Fruit fly (Drosophila melanogaster) whole organism, prepupa: ENCODE data around the gene CG3961.

Experiments used
- Blimp-1 ChIP-seq: fragments of 200-800 bp; sonication (Bioruptor generic); optimal IDR thresholded peaks from 3 replicates; lab custom pipeline; 2017; ENCODE audit warnings: missing biosample characterization, missing genetic modification characterization, mild to moderate bottlenecking, moderate library complexity, missing genetic modification reagents
- CG11294 ChIP-seq: fragments of 200-800 bp; sonication (Bioruptor generic); IDR thresholded peaks from 2 replicates; pipeline ENCODE4 v1.3.6; 2022; ENCODE audit warnings: missing biosample characterization, missing genetic modification characterization
- CG11902 ChIP-seq: fragments of 200-800 bp; sonication (Bioruptor generic); optimal IDR thresholded peaks from 3 replicates; lab custom pipeline; 2016; ENCODE audit warnings: missing biosample characterization, missing genetic modification characterization
- CG15336 ChIP-seq: fragments of 200-800 bp; sonication (Bioruptor generic); IDR thresholded peaks from 2 replicates; pipeline ENCODE4 v1.3.6; 2022; ENCODE audit warnings: missing biosample characterization, missing genetic modification characterization
- CG1621 ChIP-seq: fragments of 200-800 bp; sonication (Bioruptor generic); optimal IDR thresholded peaks from 3 replicates; lab custom pipeline; 2018; ENCODE audit warnings: missing biosample characterization, mild to moderate bottlenecking, missing genetic modification characterization
- CG16779 ChIP-seq: fragments of 200-800 bp; sonication (Bioruptor generic); optimal IDR thresholded peaks from 3 replicates; lab custom pipeline; 2017; ENCODE audit warnings: missing biosample characterization, mild to moderate bottlenecking, missing genetic modification characterization
- CG32006 ChIP-seq: fragments of 200-800 bp; sonication (Bioruptor generic); optimal IDR thresholded peaks from 3 replicates; lab custom pipeline; 2017; ENCODE audit warnings: missing biosample characterization, mild to moderate bottlenecking, missing genetic modification characterization
- CG34406 ChIP-seq: fragments of 200-800 bp; sonication (Bioruptor generic); optimal IDR thresholded peaks from 3 replicates; lab custom pipeline; 2016; ENCODE audit warnings: missing biosample characterization, missing genetic modification characterization
- CG4318 ChIP-seq: fragments of 200-800 bp; sonication (Bioruptor generic); optimal IDR thresholded peaks from 3 replicates; lab custom pipeline; 2017; ENCODE audit warnings: missing biosample characterization, mild to moderate bottlenecking, missing genetic modification characterization
- CG6163 ChIP-seq: fragments of 200-800 bp; sonication (Bioruptor generic); IDR thresholded peaks from 3 replicates; pipeline ENCODE4 v1.3.6; 2022; ENCODE audit warnings: missing biosample characterization, missing genetic modification characterization
- CG6276 ChIP-seq: fragments of 200-800 bp; sonication (Bioruptor generic); optimal IDR thresholded peaks from 2 replicates; lab custom pipeline; 2017; ENCODE audit warnings: missing biosample characterization, mild to moderate bottlenecking, missing genetic modification characterization
- CG6808 ChIP-seq: fragments of 200-800 bp; sonication (Bioruptor generic); optimal IDR thresholded peaks from 3 replicates; lab custom pipeline; 2017; ENCODE audit warnings: missing biosample characterization, missing genetic modification characterization, mild to moderate bottlenecking, moderate library complexity, missing genetic modification reagents
- CG6854 ChIP-seq: fragments of 200-800 bp; sonication (Bioruptor generic); optimal IDR thresholded peaks from 2 replicates; lab custom pipeline; 2017; ENCODE audit warnings: missing biosample characterization, mild to moderate bottlenecking, missing genetic modification characterization
- CG7368 ChIP-seq: fragments of 200-800 bp; sonication (Bioruptor generic); optimal IDR thresholded peaks from 3 replicates; lab custom pipeline; 2016; ENCODE audit warnings: missing biosample characterization, missing genetic modification characterization
- CG8119 ChIP-seq: fragments of 200-800 bp; sonication (Bioruptor generic); IDR thresholded peaks from 3 replicates; pipeline ENCODE4 v1.3.6; 2022; ENCODE audit warnings: missing biosample characterization, missing genetic modification characterization
- CG8632 ChIP-seq: fragments of 200-800 bp; sonication (Bioruptor generic); optimal IDR thresholded peaks from 3 replicates; lab custom pipeline; 2016; ENCODE audit warnings: missing biosample characterization, missing genetic modification characterization
- CG9139 ChIP-seq: fragments of 200-800 bp; sonication (Bioruptor generic); optimal IDR thresholded peaks from 3 replicates; lab custom pipeline; 2017; ENCODE audit warnings: missing biosample characterization, mild to moderate bottlenecking, missing genetic modification characterization
- Eip93F ChIP-seq: fragments of 200-800 bp; sonication (Bioruptor generic); optimal IDR thresholded peaks from 2 replicates; lab custom pipeline; 2016; ENCODE audit warnings: missing biosample characterization, mild to moderate bottlenecking, missing genetic modification characterization
- Ets21C ChIP-seq: fragments of 200-800 bp; sonication (Bioruptor generic); optimal IDR thresholded peaks from 3 replicates; lab custom pipeline; 2016; ENCODE audit warnings: missing biosample characterization, missing genetic modification characterization
- Ets96B ChIP-seq: fragments of 200-800 bp; optimal IDR thresholded peaks from 2 replicates; lab custom pipeline; 2019; ENCODE audit warnings: missing biosample characterization, mild to moderate bottlenecking, missing genetic modification characterization, moderate library complexity
- Hr38 ChIP-seq: sonication (Bioruptor generic); optimal IDR thresholded peaks from 2 replicates; lab custom pipeline; 2016; ENCODE audit warnings: missing biosample characterization, missing genetic modification characterization
- Hr39 ChIP-seq: fragments of 200-800 bp; sonication (Bioruptor generic); optimal IDR thresholded peaks from 2 replicates; lab custom pipeline; 2016; ENCODE audit warnings: missing biosample characterization, missing genetic modification characterization
- Hr4 ChIP-seq: fragments of 200-800 bp; sonication (Bioruptor generic); optimal IDR thresholded peaks from 3 replicates; lab custom pipeline; 2016; ENCODE audit warnings: missing biosample characterization, missing genetic modification characterization
- Lpt ChIP-seq: fragments of 200-800 bp; sonication (Bioruptor generic); optimal IDR thresholded peaks from 3 replicates; lab custom pipeline; 2016; ENCODE audit warnings: missing biosample characterization, missing genetic modification characterization
- OdsH ChIP-seq: fragments of 200-800 bp; sonication (Bioruptor generic); optimal IDR thresholded peaks from 3 replicates; lab custom pipeline; 2016; ENCODE audit warnings: missing biosample characterization, missing genetic modification characterization
- Smox ChIP-seq: fragments of 200-800 bp; sonication (Bioruptor generic); optimal IDR thresholded peaks from 3 replicates; lab custom pipeline; 2016; ENCODE audit warnings: missing biosample characterization, missing genetic modification characterization
- Sox14 ChIP-seq: fragments of 200-800 bp; sonication (Bioruptor generic); optimal IDR thresholded peaks from 3 replicates; lab custom pipeline; 2016; ENCODE audit warnings: missing biosample characterization, missing genetic modification characterization
- dac ChIP-seq: fragments of 200-800 bp; sonication (Bioruptor generic); optimal IDR thresholded peaks from 2 replicates; lab custom pipeline; 2017; ENCODE audit warnings: missing biosample characterization, mild to moderate bottlenecking, missing genetic modification characterization
- dsx ChIP-seq: fragments of 200-800 bp; optimal IDR thresholded peaks from 3 replicates; lab custom pipeline; 2019; ENCODE audit warnings: missing biosample characterization, mild to moderate bottlenecking, missing genetic modification characterization, moderate library complexity; ENCODE audit not compliant: poor library complexity, severe bottlenecking
- eg ChIP-seq: fragments of 200-800 bp; sonication (Bioruptor generic); IDR thresholded peaks from 3 replicates; pipeline ENCODE4 v1.3.6; 2022; ENCODE audit warnings: missing biosample characterization, missing genetic modification characterization
- fd85E ChIP-seq: fragments of 200-800 bp; sonication (Bioruptor generic); optimal IDR thresholded peaks from 3 replicates; lab custom pipeline; 2016; ENCODE audit warnings: missing biosample characterization, missing genetic modification characterization
- fkh ChIP-seq: fragments of 200-800 bp; sonication (Bioruptor generic); optimal IDR thresholded peaks from 3 replicates; lab custom pipeline; 2017; ENCODE audit warnings: missing biosample characterization, mild to moderate bottlenecking, missing genetic modification characterization, moderate library complexity
- net ChIP-seq: fragments of 200-800 bp; sonication (Bioruptor generic); optimal IDR thresholded peaks from 3 replicates; lab custom pipeline; 2016; ENCODE audit warnings: missing biosample characterization, missing genetic modification characterization
- pdm3 ChIP-seq: fragments of 200-800 bp; sonication (Bioruptor generic); optimal IDR thresholded peaks from 3 replicates; lab custom pipeline; 2016; ENCODE audit warnings: missing biosample characterization, missing genetic modification characterization
- salr ChIP-seq, 2 experiments: fragments of 200-800 bp; sonication (Bioruptor generic); optimal IDR thresholded peaks; 3 replicates each; lab custom pipeline; 2016 to 2018; ENCODE audit warnings: missing biosample characterization in 2 of 2, missing genetic modification characterization in 2 of 2, mild to moderate bottlenecking in 1 of 2
- ss ChIP-seq, 2 experiments: fragments of 200-800 bp; sonication (Bioruptor generic); optimal IDR thresholded peaks; 2 replicates in 1 of 2; 3 replicates in 1 of 2; lab custom pipeline; 2017 to 2018; ENCODE audit warnings: mild to moderate bottlenecking in 2 of 2, missing biosample characterization in 2 of 2, missing genetic modification characterization in 2 of 2, moderate library complexity in 1 of 2
- svp ChIP-seq: fragments of 200-800 bp; sonication (Bioruptor generic); peaks from one replicate; lab custom pipeline; 2016; ENCODE audit warnings: missing biosample characterization, missing genetic modification characterization
- topi ChIP-seq: fragments of 200-800 bp; sonication (Bioruptor generic); optimal IDR thresholded peaks from 3 replicates; lab custom pipeline; 2016; ENCODE audit warnings: missing biosample characterization, missing genetic modification characterization
- vri ChIP-seq: fragments of 200-800 bp; sonication (Bioruptor generic); optimal IDR thresholded peaks from 3 replicates; lab custom pipeline; 2016; ENCODE audit warnings: missing biosample characterization, mild to moderate bottlenecking, missing genetic modification characterization

The CG3961 gene

DNA sequence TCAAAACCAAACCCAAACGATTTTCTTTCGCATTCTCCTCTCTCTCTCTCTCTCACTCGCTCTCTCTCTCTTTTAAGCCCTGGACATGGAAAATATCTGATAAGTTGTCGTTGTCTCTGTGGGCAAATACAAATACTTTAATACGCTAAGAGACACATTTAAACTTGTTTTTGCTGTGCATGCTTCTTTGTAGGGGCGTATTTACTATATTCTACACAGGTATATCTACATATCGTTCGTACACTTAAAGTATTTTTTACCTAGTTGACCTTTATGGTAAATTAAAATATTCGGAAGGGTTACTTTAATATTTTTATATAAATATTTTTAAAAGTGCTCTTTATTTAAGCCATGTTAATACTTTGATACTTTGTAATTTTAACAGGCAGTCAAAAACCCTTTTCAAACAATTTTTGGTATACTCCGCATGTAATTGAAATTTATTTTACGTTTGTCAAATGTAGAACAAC lies 44.0 kb downstream of the CG3961 start:
- TF ChIP-seq CG1621 (tag; lab: Kevin White, UChicago), result no peak
- no peak for TF ChIP-seq Ets96B (tag; lab: Kevin White, UChicago)
- peak in 1 of 2 experiments; percentile 8 for TF ChIP-seq ss (GFP tag; optimal IDR thresholded peaks at IDR 0.05; lab: Kevin White, UChicago)
- TF ChIP-seq dac (GFP tag; lab: Kevin White, UChicago), result no peak
- TF ChIP-seq fkh (GFP tag; lab: Kevin White, UChicago), result peak; percentile 17
- TF ChIP-seq CG6854, result no peak
- TF ChIP-seq CG11902, result no peak
- TF ChIP-seq Eip93F (GFP tag; lab: Kevin White, UChicago), result no peak
- TF ChIP-seq Blimp-1 (GFP tag; lab: Kevin White, UChicago), result no peak
- no peak for TF ChIP-seq salr (GFP tag; optimal IDR thresholded peaks at IDR 0.05; lab: Kevin White, UChicago)
- no peak for TF ChIP-seq CG9139
- TF ChIP-seq pdm3 (GFP tag; lab: Kevin White, UChicago), result no peak
- 0 out of 2 replicates have a peak, but pooled peaks have one; percentile 14 for TF ChIP-seq CG15336 (GFP tag; lab: Robert Waterston, UW)
- TF ChIP-seq dsx (GFP tag; lab: Kevin White, UChicago), result peak; percentile 74

dm6 chr3L:18846233-18846271 lies 44.2 kb downstream of the CG3961 start, which contains the start of gene Indy:
Indy (minus strand) TSS chr3L:18846267.
- no peak for TF ChIP-seq CG6276 (GFP tag; lab: Kevin White, UChicago)
- TF ChIP-seq CG7368 (GFP tag; lab: Kevin White, UChicago), result no peak
- no peak for TF ChIP-seq Hr39 (GFP tag; lab: Kevin White, UChicago)
- TF ChIP-seq Ets21C (GFP tag; lab: Kevin White, UChicago), result no peak
- no peak for TF ChIP-seq CG6163
- TF ChIP-seq OdsH (GFP tag; lab: Kevin White, UChicago), result no peak
- no peak for TF ChIP-seq vri (GFP tag; lab: Kevin White, UChicago)
- TF ChIP-seq svp (GFP tag; lab: Kevin White, UChicago), result no peak
- TF ChIP-seq Sox14 (GFP tag; lab: Kevin White, UChicago), result no peak
- TF ChIP-seq CG8632 (GFP tag; lab: Kevin White, UChicago), result no peak
- no peak for TF ChIP-seq dac (GFP tag; lab: Kevin White, UChicago)
- no peak for TF ChIP-seq CG34406 (GFP tag; lab: Kevin White, UChicago)
- no peak for TF ChIP-seq Hr4 (GFP tag; lab: Kevin White, UChicago)
- no peak for TF ChIP-seq CG11294 (GFP tag; lab: Robert Waterston, UW)
- TF ChIP-seq Lpt (GFP tag; lab: Kevin White, UChicago), result no peak
- no peak for TF ChIP-seq CG16779 (tag; lab: Kevin White, UChicago)
- TF ChIP-seq, all 60 proteins: peak for 0

DNA sequence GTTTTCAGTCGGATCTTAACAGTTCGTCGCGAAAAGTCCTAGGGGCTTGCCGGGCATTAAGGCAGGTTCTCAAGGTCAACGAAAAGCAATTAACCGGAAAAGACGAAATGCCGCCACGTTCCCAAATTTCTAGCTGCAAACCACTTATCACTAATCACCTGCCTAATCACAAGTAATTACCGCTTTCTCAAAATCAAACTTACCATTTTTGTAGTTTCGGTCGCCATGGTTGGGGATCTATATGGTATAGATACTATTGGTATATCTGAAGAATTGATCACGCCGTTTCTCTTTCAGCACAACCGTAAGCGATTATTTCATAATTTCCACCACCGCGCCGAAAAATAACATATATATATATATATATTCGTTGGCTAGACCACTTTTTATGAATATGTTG lies 44.5 kb downstream of the CG3961 start:
- TF ChIP-seq dac (GFP tag; lab: Kevin White, UChicago) (no peak), CG6808 (GFP tag; lab: Kevin White, UChicago) (no peak), topi (GFP tag; lab: Kevin White, UChicago) (no peak), net (no peak), CG4318 (GFP tag; lab: Kevin White, UChicago) (no peak), CG32006 (no peak), vri (GFP tag; lab: Kevin White, UChicago) (no peak), salr (GFP tag; optimal IDR thresholded peaks at IDR 0.05; lab: Kevin White, UChicago) (no peak), Ets21C (GFP tag; lab: Kevin White, UChicago) (no peak), CG6276 (GFP tag; lab: Kevin White, UChicago) (no peak), Hr39 (GFP tag; lab: Kevin White, UChicago) (no peak), Smox (GFP tag; lab: Kevin White, UChicago) (no peak), CG8119 (GFP tag; lab: Robert Waterston, UW) (no peak), eg (GFP tag; lab: Robert Waterston, UW) (no peak), CG15336 (GFP tag; lab: Robert Waterston, UW) (no peak), Hr38 (no peak), fd85E (GFP tag; lab: Kevin White, UChicago) (no peak), CG1621 (tag; lab: Kevin White, UChicago) (no peak), dsx (GFP tag; lab: Kevin White, UChicago) (no peak)
